Worm (Caenorhabditis elegans): Measurements from ENCODE around the gene F58E6.4.

Gene F58E6.4

ce11 chrV:9725719-9726118 lies 24.5 kb downstream of the F58E6.4 start:
- TF ChIP-seq unc-62 (GFP tag; optimal IDR thresholded peaks at IDR 0.05) (no peak), lin-35 (GFP tag; optimal IDR thresholded peaks at IDR 0.05) (peak in 1 of 2 experiments; percentile 8), ztf-11 (tag; optimal IDR thresholded peaks at IDR 0.05) (no peak), F16B12.6 (tag; optimal IDR thresholded peaks at IDR 0.05) (no peak), elt-2 (tag; optimal IDR thresholded peaks at IDR 0.05) (peak; percentile 21), dpl-1 (GFP tag; optimal IDR thresholded peaks at IDR 0.05) (no peak), mep-1 (tag; optimal IDR thresholded peaks at IDR 0.05) (no peak), nhr-12 (tag; optimal IDR thresholded peaks at IDR 0.05) (no peak)

- peak; percentile 7 for TF ChIP-seq mep-1 (tag; optimal IDR thresholded peaks at IDR 0.05)
- TF ChIP-seq lsy-2 (tag; optimal IDR thresholded peaks at IDR 0.05): peak in 1 of 2 experiments; percentile 49
- no peak for TF ChIP-seq ceh-8 (GFP tag; optimal IDR thresholded peaks at IDR 0.05)
- peak in 1 of 2 experiments; percentile 37 for TF ChIP-seq lin-35 (GFP tag; optimal IDR thresholded peaks at IDR 0.05)
- peak; percentile 25 for TF ChIP-seq blmp-1 (tag; optimal IDR thresholded peaks at IDR 0.05)
- no peak for TF ChIP-seq Y116A8C.19 (tag; optimal IDR thresholded peaks at IDR 0.05; ENCODE audit: borderline replicate concordance)
- TF ChIP-seq unc-98 (GFP tag; IDR thresholded peaks at IDR 0.05): no peak
- no peak for TF ChIP-seq irx-1 (tag; optimal IDR thresholded peaks at IDR 0.05)
- no peak for TF ChIP-seq F16B12.6 (tag; optimal IDR thresholded peaks at IDR 0.05)
- peak; percentile 42 for TF ChIP-seq lin-14 (GFP tag; optimal IDR thresholded peaks at IDR 0.05)
- TF ChIP-seq vab-15 (tag; optimal IDR thresholded peaks at IDR 0.05): no peak
- peak; percentile 21 for TF ChIP-seq snu-23 (GFP tag; optimal IDR thresholded peaks at IDR 0.05)
- no peak for TF ChIP-seq grh-1 (GFP tag; IDR thresholded peaks at IDR 0.05)
- no peak for TF ChIP-seq sup-37 (GFP tag; optimal IDR thresholded peaks at IDR 0.05)
- peak; percentile 76 for TF ChIP-seq nhr-85 (tag)
- peak; percentile 13 for TF ChIP-seq C16A3.4 (tag; optimal IDR thresholded peaks at IDR 0.05)
- TF ChIP-seq elt-3 (tag; optimal IDR thresholded peaks at IDR 0.05): peak in 1 of 6 experiments; percentile 9
- no peak for TF ChIP-seq xbp-1 (tag; optimal IDR thresholded peaks at IDR 0.05)
- peak in 1 of 3 experiments; percentile 5 for TF ChIP-seq dpl-1 (GFP tag; optimal IDR thresholded peaks at IDR 0.05)
- no peak for TF ChIP-seq pag-3 (tag; optimal IDR thresholded peaks at IDR 0.05; ENCODE audit: borderline replicate concordance, insufficient read depth)
These were observed 26.1 kb downstream of the F58E6.4 start, which contains the start of gene slcr-46.3 for ce11 chrV:9724021-9724671. Gene slcr-46.3 (minus strand): TSS chrV:9724106.

- TF ChIP-seq swsn-7 (tag; optimal IDR thresholded peaks at IDR 0.05): no peak
- TF ChIP-seq egl-13 (tag; optimal IDR thresholded peaks at IDR 0.05): no peak
- no peak for TF ChIP-seq nhr-77 (tag; optimal IDR thresholded peaks at IDR 0.05)
- no peak for TF ChIP-seq alr-1 (tag; optimal IDR thresholded peaks at IDR 0.05; ENCODE audit: borderline replicate concordance)
- TF ChIP-seq nhr-19 (GFP tag; conservative IDR thresholded peaks at IDR 0.05): no peak
- no peak for TF ChIP-seq jun-1 (tag; optimal IDR thresholded peaks at IDR 0.05)
- TF ChIP-seq hlh-4 (tag; optimal IDR thresholded peaks at IDR 0.05): no peak
- no peak for TF ChIP-seq fkh-8 (tag; optimal IDR thresholded peaks at IDR 0.05)
- no peak for TF ChIP-seq xbp-1 (tag; optimal IDR thresholded peaks at IDR 0.05)
- TF ChIP-seq C34B4.2 (tag; optimal IDR thresholded peaks at IDR 0.05): no peak
- TF ChIP-seq unc-62 (GFP tag; optimal IDR thresholded peaks at IDR 0.05): no peak
- TF ChIP-seq lin-39 (tag; optimal IDR thresholded peaks at IDR 0.05): no peak
- no peak for TF ChIP-seq elt-3 (tag; optimal IDR thresholded peaks at IDR 0.05)
- TF ChIP-seq ztf-11 (tag; optimal IDR thresholded peaks at IDR 0.05): no peak
- no peak for TF ChIP-seq aha-1 (tag; optimal IDR thresholded peaks at IDR 0.05)
- TF ChIP-seq ztf-4 (tag; optimal IDR thresholded peaks at IDR 0.05): no peak
- TF ChIP-seq pax-3 (tag; optimal IDR thresholded peaks at IDR 0.05): no peak
- TF ChIP-seq lin-14 (GFP tag; optimal IDR thresholded peaks at IDR 0.05): no peak
These were observed 33.8 kb downstream of the F58E6.4 start, which contains the start of gene str-188 for ce11 chrV:9716397-9716796. Gene str-188 (plus strand): TSS chrV:9716697.

Data from whole organism, L1 larva.